Fruit fly (Drosophila melanogaster): ENCODE data around the gene Rim.

DNA sequence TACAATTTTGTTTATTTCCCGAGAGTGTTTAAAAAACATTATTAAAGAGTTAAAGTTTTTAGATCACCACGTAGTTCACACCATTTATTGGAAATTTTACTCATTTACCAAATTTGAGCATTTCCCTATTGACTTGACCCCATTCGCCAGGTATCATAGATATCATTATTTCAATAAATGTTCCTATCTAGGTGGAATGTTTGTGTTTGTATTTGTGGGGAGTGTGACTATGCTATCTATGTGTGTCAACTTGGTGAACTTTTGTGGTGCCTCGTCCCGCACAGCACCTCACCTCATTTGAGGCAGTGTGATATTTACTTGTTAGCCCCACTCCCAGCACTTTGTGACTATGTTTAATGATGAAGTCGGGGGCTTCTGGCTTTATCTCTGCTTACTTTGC is 87.7 kb downstream of the Rim start:
- no peak for TF ChIP-seq Clk (GFP tag; optimal IDR thresholded peaks at IDR 0.05)
- TF ChIP-seq tj (GFP tag; optimal IDR thresholded peaks at IDR 0.05), result no peak
- TF ChIP-seq CG5204 (GFP tag; optimal IDR thresholded peaks at IDR 0.05), result no peak
- no peak for TF ChIP-seq CG12768 (GFP tag; optimal IDR thresholded peaks at IDR 0.05)
- TF ChIP-seq cnc (optimal IDR thresholded peaks at IDR 0.05), result no peak
- no peak for TF ChIP-seq CG7101 (tag; optimal IDR thresholded peaks at IDR 0.05)
- no peak for TF ChIP-seq ovo (GFP tag; optimal IDR thresholded peaks at IDR 0.05)
- no peak for TF ChIP-seq Mnt (GFP tag; optimal IDR thresholded peaks at IDR 0.05)
- no peak for TF ChIP-seq cic (GFP tag; optimal IDR thresholded peaks at IDR 0.05)
- TF ChIP-seq CG7045 (GFP tag; optimal IDR thresholded peaks at IDR 0.05), result no peak
- no peak for TF ChIP-seq CG1620 (GFP tag; optimal IDR thresholded peaks at IDR 0.05)

Measured in whole organism, adult.